Worm (Caenorhabditis elegans) whole organism, midembryonic: ENCODE measurements around the gene pot-1.

Experiments
- T22C8.4 ChIP-seq: fragments of 200-800 bp; sonication (Bioruptor generic); IDR thresholded peaks from 2 replicates; pipeline ENCODE4 v1.3.6; 2022; ENCODE audit warnings: missing genetic modification characterization, missing compliant biosample characterization
- cog-1 ChIP-seq: sonication (generic microtip); optimal IDR thresholded peaks from 2 replicates; lab custom pipeline; 2016; ENCODE audit warnings: missing genetic modification characterization, missing compliant biosample characterization
- flt-1 ChIP-seq: fragments of 200-800 bp; sonication (Bioruptor generic); IDR thresholded peaks from 2 replicates; pipeline ENCODE4 v1.3.6; 2022; ENCODE audit warnings: missing genetic modification characterization, missing compliant biosample characterization
- med-1 ChIP-seq: sonication (generic microtip); optimal IDR thresholded peaks from 2 replicates; lab custom pipeline; 2017; ENCODE audit warnings: missing genetic modification characterization, mild to moderate bottlenecking, missing compliant biosample characterization, antibody characterized with exemption, missing genetic modification reagents; ENCODE audit not compliant: insufficient read depth
- ref-1 ChIP-seq: fragments of 200-800 bp; sonication (Bioruptor generic); conservative IDR thresholded peaks from 2 replicates; pipeline ENCODE4 v1.3.6; 2022; ENCODE audit warnings: missing genetic modification reagents, missing genetic modification characterization, missing compliant biosample characterization
- tab-1 ChIP-seq: fragments of 200-800 bp; sonication (Bioruptor generic); IDR thresholded peaks from 2 replicates; pipeline ENCODE4 v1.3.6; 2022; ENCODE audit warnings: missing genetic modification characterization, missing compliant biosample characterization
- ztf-23 ChIP-seq: fragments of 200-800 bp; sonication (Bioruptor generic); IDR thresholded peaks from 2 replicates; pipeline ENCODE4 v1.3.6; 2022; ENCODE audit warnings: missing genetic modification reagents, missing genetic modification characterization, missing compliant biosample characterization
- ztf-29 ChIP-seq: fragments of 200-800 bp; sonication (Bioruptor generic); IDR thresholded peaks from 2 replicates; pipeline ENCODE4 v1.3.6; 2022; ENCODE audit warnings: missing genetic modification reagents, missing genetic modification characterization, missing compliant biosample characterization

DNA sequence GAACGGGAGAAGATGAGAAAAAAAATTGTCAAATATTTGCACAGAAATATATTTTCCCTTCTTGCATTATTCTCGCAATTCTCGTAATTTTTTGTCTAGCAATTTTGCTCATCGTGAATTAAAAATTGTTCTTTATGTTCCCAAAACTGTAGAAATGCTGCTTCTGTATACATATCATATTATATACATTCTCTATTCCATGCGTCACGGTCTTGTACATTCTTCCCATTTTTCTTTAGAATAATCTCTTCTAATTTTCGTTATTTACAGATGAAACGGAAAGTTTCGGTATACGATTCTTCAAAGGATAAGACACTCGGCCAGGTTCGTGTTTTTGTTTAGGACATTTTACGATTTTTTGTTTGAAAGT, 34.1 kb upstream of the pot-1 start, which contains the start of gene acs-4:
- no peak for TF ChIP-seq med-1 (GFP tag; lab: Kevin White, UChicago)
- no peak for TF ChIP-seq cog-1 (tag; lab: Kevin White, UChicago)
- TF ChIP-seq flt-1 (GFP tag; lab: Robert Waterston, UW) = no peak
- TF ChIP-seq ztf-23 (GFP tag; lab: Robert Waterston, UW) = no peak
- no peak for TF ChIP-seq ztf-29 (GFP tag; lab: Robert Waterston, UW)
- no peak for TF ChIP-seq tab-1 (GFP tag; lab: Robert Waterston, UW)
- no peak for TF ChIP-seq ref-1 (GFP tag; lab: Robert Waterston, UW)
- no peak for TF ChIP-seq T22C8.4 (GFP tag; lab: Robert Waterston, UW)
